Fruit fly (Drosophila melanogaster) whole organism, prepupa: ENCODE measurements around the gene CG33645.

ENCODE experiments used
- Blimp-1 ChIP-seq: fragments of 200-800 bp; sonication (Bioruptor generic); optimal IDR thresholded peaks from 3 replicates; lab custom pipeline; 2017; ENCODE audit warnings: missing biosample characterization, missing genetic modification characterization, mild to moderate bottlenecking, moderate library complexity, missing genetic modification reagents
- CG10631 ChIP-seq: fragments of 200-800 bp; sonication (Bioruptor generic); optimal IDR thresholded peaks from 2 replicates; lab custom pipeline; 2016; ENCODE audit warnings: missing biosample characterization, missing genetic modification characterization
- CG15336 ChIP-seq: fragments of 200-800 bp; sonication (Bioruptor generic); IDR thresholded peaks from 2 replicates; pipeline ENCODE4 v1.3.6; 2022; ENCODE audit warnings: missing biosample characterization, missing genetic modification characterization
- CG16779 ChIP-seq: fragments of 200-800 bp; sonication (Bioruptor generic); optimal IDR thresholded peaks from 3 replicates; lab custom pipeline; 2017; ENCODE audit warnings: missing biosample characterization, mild to moderate bottlenecking, missing genetic modification characterization
- CG32006 ChIP-seq: fragments of 200-800 bp; sonication (Bioruptor generic); optimal IDR thresholded peaks from 3 replicates; lab custom pipeline; 2017; ENCODE audit warnings: missing biosample characterization, mild to moderate bottlenecking, missing genetic modification characterization
- CG34406 ChIP-seq: fragments of 200-800 bp; sonication (Bioruptor generic); optimal IDR thresholded peaks from 3 replicates; lab custom pipeline; 2016; ENCODE audit warnings: missing biosample characterization, missing genetic modification characterization
- CG3919 ChIP-seq: fragments of 200-800 bp; sonication (Bioruptor generic); optimal IDR thresholded peaks from 3 replicates; lab custom pipeline; 2016; ENCODE audit warnings: missing biosample characterization, missing genetic modification characterization
- CG4318 ChIP-seq: fragments of 200-800 bp; sonication (Bioruptor generic); optimal IDR thresholded peaks from 3 replicates; lab custom pipeline; 2017; ENCODE audit warnings: missing biosample characterization, mild to moderate bottlenecking, missing genetic modification characterization
- CG6163 ChIP-seq: fragments of 200-800 bp; sonication (Bioruptor generic); IDR thresholded peaks from 3 replicates; pipeline ENCODE4 v1.3.6; 2022; ENCODE audit warnings: missing biosample characterization, missing genetic modification characterization
- CG6276 ChIP-seq: fragments of 200-800 bp; sonication (Bioruptor generic); optimal IDR thresholded peaks from 2 replicates; lab custom pipeline; 2017; ENCODE audit warnings: missing biosample characterization, mild to moderate bottlenecking, missing genetic modification characterization
- CG6792 ChIP-seq: fragments of 200-800 bp; sonication (Bioruptor generic); optimal IDR thresholded peaks from 3 replicates; lab custom pipeline; 2016; ENCODE audit warnings: missing biosample characterization, missing genetic modification characterization
- CG6808 ChIP-seq: fragments of 200-800 bp; sonication (Bioruptor generic); optimal IDR thresholded peaks from 3 replicates; lab custom pipeline; 2017; ENCODE audit warnings: missing biosample characterization, missing genetic modification characterization, mild to moderate bottlenecking, moderate library complexity, missing genetic modification reagents
- CG6854 ChIP-seq: fragments of 200-800 bp; sonication (Bioruptor generic); optimal IDR thresholded peaks from 2 replicates; lab custom pipeline; 2017; ENCODE audit warnings: missing biosample characterization, mild to moderate bottlenecking, missing genetic modification characterization
- CG7368 ChIP-seq: fragments of 200-800 bp; sonication (Bioruptor generic); optimal IDR thresholded peaks from 3 replicates; lab custom pipeline; 2016; ENCODE audit warnings: missing biosample characterization, missing genetic modification characterization
- CG8319 ChIP-seq: fragments of 200-800 bp; sonication (Bioruptor generic); optimal IDR thresholded peaks from 3 replicates; lab custom pipeline; 2016; ENCODE audit warnings: missing biosample characterization, missing genetic modification characterization
- CG8632 ChIP-seq: fragments of 200-800 bp; sonication (Bioruptor generic); optimal IDR thresholded peaks from 3 replicates; lab custom pipeline; 2016; ENCODE audit warnings: missing biosample characterization, missing genetic modification characterization
- Eip78C ChIP-seq: fragments of 200-800 bp; sonication (Bioruptor generic); peaks from one replicate; lab custom pipeline; 2016; ENCODE audit warnings: missing biosample characterization, missing genetic modification characterization
- Eip93F ChIP-seq: fragments of 200-800 bp; sonication (Bioruptor generic); optimal IDR thresholded peaks from 2 replicates; lab custom pipeline; 2016; ENCODE audit warnings: missing biosample characterization, mild to moderate bottlenecking, missing genetic modification characterization
- Ets21C ChIP-seq: fragments of 200-800 bp; sonication (Bioruptor generic); optimal IDR thresholded peaks from 3 replicates; lab custom pipeline; 2016; ENCODE audit warnings: missing biosample characterization, missing genetic modification characterization
- Ets96B ChIP-seq: fragments of 200-800 bp; optimal IDR thresholded peaks from 2 replicates; lab custom pipeline; 2019; ENCODE audit warnings: missing biosample characterization, mild to moderate bottlenecking, missing genetic modification characterization, moderate library complexity
- Hr38 ChIP-seq: sonication (Bioruptor generic); optimal IDR thresholded peaks from 2 replicates; lab custom pipeline; 2016; ENCODE audit warnings: missing biosample characterization, missing genetic modification characterization
- Hr4 ChIP-seq: fragments of 200-800 bp; sonication (Bioruptor generic); optimal IDR thresholded peaks from 3 replicates; lab custom pipeline; 2016; ENCODE audit warnings: missing biosample characterization, missing genetic modification characterization
- Lpt ChIP-seq: fragments of 200-800 bp; sonication (Bioruptor generic); optimal IDR thresholded peaks from 3 replicates; lab custom pipeline; 2016; ENCODE audit warnings: missing biosample characterization, missing genetic modification characterization
- Met ChIP-seq: fragments of 200-800 bp; sonication (Bioruptor generic); optimal IDR thresholded peaks from 3 replicates; lab custom pipeline; 2016; ENCODE audit warnings: missing biosample characterization, missing genetic modification characterization
- OdsH ChIP-seq: fragments of 200-800 bp; sonication (Bioruptor generic); optimal IDR thresholded peaks from 3 replicates; lab custom pipeline; 2016; ENCODE audit warnings: missing biosample characterization, missing genetic modification characterization
- Smox ChIP-seq: fragments of 200-800 bp; sonication (Bioruptor generic); optimal IDR thresholded peaks from 3 replicates; lab custom pipeline; 2016; ENCODE audit warnings: missing biosample characterization, missing genetic modification characterization
- Sox14 ChIP-seq: fragments of 200-800 bp; sonication (Bioruptor generic); optimal IDR thresholded peaks from 3 replicates; lab custom pipeline; 2016; ENCODE audit warnings: missing biosample characterization, missing genetic modification characterization
- Sox15 ChIP-seq: fragments of 200-800 bp; sonication (Bioruptor generic); optimal IDR thresholded peaks from 3 replicates; lab custom pipeline; 2016; ENCODE audit warnings: missing biosample characterization, missing genetic modification characterization
- acj6 ChIP-seq: fragments of 200-800 bp; sonication (Bioruptor generic); optimal IDR thresholded peaks from 3 replicates; lab custom pipeline; 2016; ENCODE audit warnings: missing biosample characterization, missing genetic modification characterization
- cyc ChIP-seq: fragments of 200-800 bp; sonication (Bioruptor generic); optimal IDR thresholded peaks from 3 replicates; lab custom pipeline; 2016; ENCODE audit warnings: missing biosample characterization, missing genetic modification characterization
- eg ChIP-seq: fragments of 200-800 bp; sonication (Bioruptor generic); IDR thresholded peaks from 3 replicates; pipeline ENCODE4 v1.3.6; 2022; ENCODE audit warnings: missing biosample characterization, missing genetic modification characterization
- fd59A ChIP-seq: fragments of 200-800 bp; sonication (Bioruptor generic); optimal IDR thresholded peaks from 2 replicates; lab custom pipeline; 2017; ENCODE audit warnings: missing biosample characterization, mild to moderate bottlenecking, missing genetic modification characterization, missing genetic modification reagents
- fkh ChIP-seq: fragments of 200-800 bp; sonication (Bioruptor generic); optimal IDR thresholded peaks from 3 replicates; lab custom pipeline; 2017; ENCODE audit warnings: missing biosample characterization, mild to moderate bottlenecking, missing genetic modification characterization, moderate library complexity
- lz ChIP-seq: fragments of 200-800 bp; sonication (Bioruptor generic); optimal IDR thresholded peaks from 3 replicates; lab custom pipeline; 2016; ENCODE audit warnings: missing biosample characterization, missing genetic modification characterization
- net ChIP-seq: fragments of 200-800 bp; sonication (Bioruptor generic); optimal IDR thresholded peaks from 3 replicates; lab custom pipeline; 2016; ENCODE audit warnings: missing biosample characterization, missing genetic modification characterization
- ss ChIP-seq, 2 experiments: fragments of 200-800 bp; sonication (Bioruptor generic); optimal IDR thresholded peaks; 2 replicates in 1 of 2; 3 replicates in 1 of 2; lab custom pipeline; 2017 to 2018; ENCODE audit warnings: mild to moderate bottlenecking in 2 of 2, missing biosample characterization in 2 of 2, missing genetic modification characterization in 2 of 2, moderate library complexity in 1 of 2
- svp ChIP-seq: fragments of 200-800 bp; sonication (Bioruptor generic); peaks from one replicate; lab custom pipeline; 2016; ENCODE audit warnings: missing biosample characterization, missing genetic modification characterization
- vri ChIP-seq: fragments of 200-800 bp; sonication (Bioruptor generic); optimal IDR thresholded peaks from 3 replicates; lab custom pipeline; 2016; ENCODE audit warnings: missing biosample characterization, mild to moderate bottlenecking, missing genetic modification characterization

Gene CG33645

DNA sequence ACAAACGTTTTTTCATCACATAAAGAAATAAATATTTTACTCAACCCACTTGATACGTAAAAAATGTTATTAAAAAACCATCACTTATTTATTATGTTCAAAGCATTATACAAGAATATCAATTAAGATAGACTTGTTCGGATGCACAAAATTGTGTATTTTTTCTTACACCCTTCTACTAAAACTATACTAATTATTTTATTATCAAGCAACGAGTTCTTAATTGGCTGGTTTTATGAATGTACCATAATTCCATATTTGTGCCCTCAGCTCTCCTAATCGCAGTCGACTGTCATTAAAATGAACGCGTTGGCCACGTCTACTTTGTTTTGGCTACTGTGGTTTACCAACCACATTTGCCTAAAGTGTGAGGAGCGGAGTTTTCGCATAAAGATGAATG is 2.9 kb upstream of the CG33645 start, which contains the start of gene CG33642:
TSS of gene CG33642 (plus strand) at position 301 of the 400 bp plus-strand sequence.
- no peak for TF ChIP-seq Ets21C (GFP tag; lab: Kevin White, UChicago)
- TF ChIP-seq Eip93F (GFP tag; lab: Kevin White, UChicago): no peak
- TF ChIP-seq CG3919: no peak
- TF ChIP-seq CG16779 (tag; lab: Kevin White, UChicago): no peak
- TF ChIP-seq fd59A (GFP tag; lab: Kevin White, UChicago): no peak
- TF ChIP-seq lz: no peak
- no peak for TF ChIP-seq CG6276 (GFP tag; lab: Kevin White, UChicago)
- no peak for TF ChIP-seq CG8319 (GFP tag; lab: Kevin White, UChicago)
- TF ChIP-seq CG4318: no peak
- no peak for TF ChIP-seq Hr38 (GFP tag; lab: Kevin White, UChicago)
- no peak for TF ChIP-seq Lpt (GFP tag; lab: Kevin White, UChicago)
- no peak for TF ChIP-seq Sox15 (GFP tag; lab: Kevin White, UChicago)
- TF ChIP-seq Hr4: no peak
- TF ChIP-seq CG7368: no peak
- TF ChIP-seq vri: no peak
- TF ChIP-seq, all 60 proteins: peak for 0

DNA sequence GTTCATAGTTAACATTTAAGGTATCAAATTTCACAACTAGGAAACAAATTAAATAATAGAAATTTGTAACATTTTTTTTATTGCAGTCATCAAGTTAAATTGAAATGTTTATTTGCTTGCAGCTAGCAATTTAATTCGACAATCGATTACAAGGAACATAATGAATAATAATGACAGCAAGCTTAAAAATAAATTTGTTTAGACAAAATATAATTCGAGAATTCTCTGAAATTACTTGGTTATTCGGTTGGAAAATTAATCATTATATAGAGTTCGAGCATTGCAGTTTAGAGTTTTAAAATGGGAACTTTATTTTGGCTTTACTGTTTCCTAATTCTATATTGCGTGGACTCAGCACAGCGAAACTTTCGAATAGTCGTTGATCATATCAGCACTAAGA is 1.9 kb upstream of the CG33645 start, which contains the start of gene CG33643:
TSS of gene CG33643 (plus strand) at position 301 of the 400 bp plus-strand sequence.
- TF ChIP-seq Eip78C (GFP tag; lab: Kevin White, UChicago): no peak
- TF ChIP-seq CG10631 (GFP tag; lab: Kevin White, UChicago): no peak
- no peak for TF ChIP-seq acj6
- no peak for TF ChIP-seq Blimp-1 (GFP tag; lab: Kevin White, UChicago)
- no peak for TF ChIP-seq Ets21C (GFP tag; lab: Kevin White, UChicago)
- no peak for TF ChIP-seq CG34406 (GFP tag; lab: Kevin White, UChicago)
- TF ChIP-seq CG32006: no peak
- TF ChIP-seq vri: no peak
- TF ChIP-seq CG6792 (GFP tag; lab: Kevin White, UChicago): no peak
- no peak for TF ChIP-seq Smox
- TF ChIP-seq cyc (GFP tag; lab: Kevin White, UChicago): no peak
- no peak for TF ChIP-seq ss (GFP tag; optimal IDR thresholded peaks at IDR 0.05; lab: Kevin White, UChicago)
- TF ChIP-seq Met: no peak

DNA sequence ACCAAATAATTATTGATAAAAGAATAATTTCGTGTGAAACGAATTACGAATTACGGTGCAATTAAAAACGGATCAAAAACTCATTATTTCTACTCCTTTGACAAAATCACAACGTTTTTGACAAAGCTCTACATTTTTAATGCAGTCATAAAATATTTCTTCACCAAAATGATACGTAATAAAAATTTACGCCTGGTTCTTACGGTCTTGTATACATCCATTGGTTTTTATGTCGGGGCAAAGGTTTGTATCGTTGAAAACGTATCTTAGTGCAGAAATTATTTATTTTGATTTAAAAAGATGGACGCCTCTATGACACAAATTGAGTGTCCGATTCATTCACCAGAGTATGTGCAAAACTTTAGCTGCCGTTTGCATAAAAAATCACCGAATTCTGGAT is 839 bp upstream of the CG33645 start, which contains the start of gene CG33644:
TSS of gene CG33644 (plus strand) at position 301 of the 400 bp plus-strand sequence.
- no peak for TF ChIP-seq fkh (GFP tag; lab: Kevin White, UChicago)
- TF ChIP-seq eg (GFP tag; lab: Robert Waterston, UW): no peak
- no peak for TF ChIP-seq Sox14 (GFP tag; lab: Kevin White, UChicago)
- TF ChIP-seq CG7368: no peak
- TF ChIP-seq OdsH (GFP tag; lab: Kevin White, UChicago): no peak

DNA sequence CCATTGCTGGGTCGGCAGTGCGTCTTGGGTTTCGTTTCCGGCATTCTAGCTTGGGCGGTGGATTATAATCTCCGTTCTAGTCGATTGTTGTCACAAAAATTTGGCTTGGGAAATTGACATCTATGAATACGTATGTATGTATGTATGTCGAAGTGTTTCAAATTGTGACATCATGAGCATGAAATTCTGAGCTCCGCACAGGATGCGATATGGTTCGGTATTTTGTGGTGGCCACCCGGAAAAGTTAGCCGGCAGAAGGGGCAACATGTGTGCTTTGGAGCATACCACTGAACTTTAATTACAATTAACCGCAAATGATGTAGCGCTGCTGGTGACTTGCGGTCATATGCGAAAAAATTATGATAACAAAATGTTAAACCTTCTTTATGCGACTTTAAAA is 3.1 kb downstream of the CG33645 start, which contains the start of gene CG15638:
TSS of gene CG15638 (minus strand) at position 101 of the 400 bp plus-strand sequence.
- TF ChIP-seq CG8632 (GFP tag; lab: Kevin White, UChicago) (no peak), Met (no peak), svp (GFP tag; lab: Kevin White, UChicago) (no peak), ss (GFP tag; optimal IDR thresholded peaks at IDR 0.05; lab: Kevin White, UChicago) (no peak), Eip78C (GFP tag; lab: Kevin White, UChicago) (no peak), OdsH (GFP tag; lab: Kevin White, UChicago) (no peak), net (GFP tag; lab: Kevin White, UChicago) (no peak), CG6163 (GFP tag; lab: Robert Waterston, UW) (no peak), CG6854 (GFP tag; lab: Kevin White, UChicago) (no peak), Lpt (GFP tag; lab: Kevin White, UChicago) (no peak), CG15336 (no peak), Hr38 (GFP tag; lab: Kevin White, UChicago) (no peak), fkh (GFP tag; lab: Kevin White, UChicago) (no peak), Ets96B (no peak), CG6808 (GFP tag; lab: Kevin White, UChicago) (no peak), Ets21C (GFP tag; lab: Kevin White, UChicago) (no peak), acj6 (no peak)
